Worm (Caenorhabditis elegans): ENCODE data around the gene dmd-9.

DNA sequence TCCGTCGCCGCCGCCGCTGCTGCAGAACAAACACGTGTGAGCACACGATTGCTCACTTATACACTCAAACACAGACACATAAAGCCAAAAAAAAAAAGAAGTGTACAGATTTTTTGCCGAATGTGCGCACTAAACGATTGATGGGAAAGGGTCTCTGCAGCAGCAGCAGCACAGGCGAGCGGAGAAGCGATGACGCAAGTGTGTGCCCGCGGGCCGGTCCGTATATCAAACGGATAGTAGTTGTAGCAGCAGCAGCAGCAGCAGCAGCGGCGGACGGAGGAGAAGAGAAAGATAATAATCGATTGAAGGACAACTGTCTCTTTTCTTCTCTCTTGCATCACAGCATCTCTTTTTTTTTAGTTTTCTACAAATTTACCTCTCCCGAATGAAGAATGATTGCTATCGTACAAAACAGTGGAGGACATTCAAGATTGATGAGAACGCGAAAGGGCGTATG lies 20.9 kb downstream of the dmd-9 start:
- no peak for TF ChIP-seq dao-5 (tag; optimal IDR thresholded peaks at IDR 0.05)
- TF ChIP-seq him-1 (tag; optimal IDR thresholded peaks at IDR 0.05), result no peak
- TF ChIP-seq W03F9.2 (tag; optimal IDR thresholded peaks at IDR 0.05), result no peak

Measured in whole organism, L4/young adult.